Worm (Caenorhabditis elegans) whole organism, L4 larva: Measurements from ENCODE around the gene T05C12.15.

Source experiments
- D1046.2 ChIP-seq: fragments of 200-800 bp; sonication (Bioruptor generic); IDR thresholded peaks from 2 replicates; pipeline ENCODE4 v1.3.6; 2022; ENCODE audit warnings: missing genetic modification characterization, missing compliant biosample characterization
- F10B5.3 ChIP-seq: sonication (generic microtip); optimal IDR thresholded peaks from 2 replicates; lab custom pipeline; 2016; ENCODE audit warnings: mild to moderate bottlenecking, missing genetic modification characterization, missing compliant biosample characterization
- F44E2.7 ChIP-seq: fragments of 200-800 bp; sonication (Bioruptor generic); IDR thresholded peaks from 2 replicates; pipeline ENCODE4 v2.1.2; 2022; ENCODE audit warnings: missing genetic modification characterization, missing compliant biosample characterization
- F49E8.2 ChIP-seq: sonication (generic microtip); optimal IDR thresholded peaks from 2 replicates; lab custom pipeline; 2016; ENCODE audit warnings: missing compliant biosample characterization, mild to moderate bottlenecking, missing genetic modification characterization, borderline replicate concordance
- T20F7.1 ChIP-seq: fragments of 200-800 bp; sonication (Bioruptor generic); optimal IDR thresholded peaks from 2 replicates; lab custom pipeline; 2018; ENCODE audit warnings: mild to moderate bottlenecking, missing genetic modification characterization, missing compliant biosample characterization
- Y105C5A.15 ChIP-seq: fragments of 200-800 bp; sonication (Bioruptor generic); IDR thresholded peaks from 2 replicates; pipeline ENCODE4 v1.3.6; 2022; ENCODE audit warnings: missing genetic modification characterization, missing compliant biosample characterization
- ZK337.2 ChIP-seq: fragments of 200-800 bp; sonication (Bioruptor generic); IDR thresholded peaks from 2 replicates; pipeline ENCODE4 v1.3.6; 2022; ENCODE audit warnings: missing genetic modification reagents, missing genetic modification characterization, missing compliant biosample characterization
- aha-1 ChIP-seq: fragments of 150-350 bp; peaks from one replicate; lab custom pipeline; 2014; ENCODE audit warnings: missing biosample characterization, missing genetic modification characterization
- aly-2 ChIP-seq: sonication (generic microtip); optimal IDR thresholded peaks from 2 replicates; lab custom pipeline; 2018; ENCODE audit warnings: missing biosample characterization, missing genetic modification characterization
- ama-1 ChIP-seq: fragments of 150-350 bp; optimal IDR thresholded peaks from 2 replicates; lab custom pipeline; 2014; ENCODE audit warnings: inconsistent platforms, mixed read lengths
- arid-1 ChIP-seq: fragments of 200-800 bp; sonication (Bioruptor generic); conservative IDR thresholded peaks from 2 replicates; pipeline ENCODE4 v1.3.6; 2022; ENCODE audit warnings: missing genetic modification reagents, missing genetic modification characterization, missing compliant biosample characterization
- ceh-28 ChIP-seq: fragments of 150-350 bp; optimal IDR thresholded peaks from 2 replicates; lab custom pipeline; 2014; ENCODE audit warnings: missing biosample characterization, missing genetic modification reagents, missing genetic modification characterization
- ceh-32 ChIP-seq: sonication (generic microtip); optimal IDR thresholded peaks from 2 replicates; lab custom pipeline; 2016; ENCODE audit warnings: mild to moderate bottlenecking, missing genetic modification characterization, missing compliant biosample characterization; ENCODE audit not compliant: poor library complexity
- ceh-44 ChIP-seq: fragments of 200-800 bp; sonication (Bioruptor generic); IDR thresholded peaks from 2 replicates; pipeline ENCODE4 v1.3.6; 2022; ENCODE audit warnings: missing genetic modification reagents, missing genetic modification characterization, missing compliant biosample characterization
- ceh-82 ChIP-seq: sonication (generic microtip); optimal IDR thresholded peaks from 2 replicates; lab custom pipeline; 2017; ENCODE audit warnings: missing biosample characterization, missing genetic modification characterization
- ces-1 ChIP-seq: fragments of 150-350 bp; sonication (generic microtip); optimal IDR thresholded peaks from 4 replicates; lab custom pipeline; 2014; ENCODE audit warnings: missing biosample characterization, missing genetic modification reagents, missing genetic modification characterization
- cey-2 ChIP-seq: sonication (generic microtip); optimal IDR thresholded peaks from 3 replicates; lab custom pipeline; 2017; ENCODE audit warnings: missing genetic modification characterization, mild to moderate bottlenecking, missing compliant biosample characterization, antibody characterized with exemption, borderline replicate concordance; ENCODE audit not compliant: insufficient read depth
- daf-12 ChIP-seq: fragments of 150-350 bp; optimal IDR thresholded peaks from 2 replicates; lab custom pipeline; 2014; ENCODE audit warnings: missing biosample characterization, missing genetic modification reagents, missing genetic modification characterization
- daf-19 ChIP-seq: fragments of 200-800 bp; sonication (Bioruptor generic); conservative IDR thresholded peaks from 2 replicates; pipeline ENCODE4 v1.3.6; 2022; ENCODE audit warnings: missing genetic modification characterization, missing compliant biosample characterization
- daf-8 ChIP-seq: fragments of 200-800 bp; sonication (Bioruptor generic); IDR thresholded peaks from 2 replicates; pipeline ENCODE4 v1.3.6; 2022; ENCODE audit warnings: missing genetic modification characterization, missing compliant biosample characterization
- dmd-6 ChIP-seq: fragments of 200-800 bp; sonication (Bioruptor generic); IDR thresholded peaks from 2 replicates; pipeline ENCODE4 v1.3.6; 2022; ENCODE audit warnings: missing genetic modification reagents, missing genetic modification characterization, missing compliant biosample characterization
- dmd-8 ChIP-seq: fragments of 200-800 bp; sonication (Bioruptor generic); IDR thresholded peaks from 2 replicates; pipeline ENCODE4 v1.3.6; 2022; ENCODE audit warnings: missing genetic modification characterization, missing compliant biosample characterization
- dve-1 ChIP-seq: sonication (generic microtip); optimal IDR thresholded peaks from 2 replicates; lab custom pipeline; 2017; ENCODE audit warnings: antibody characterized with exemption, mild to moderate bottlenecking, missing genetic modification characterization, missing compliant biosample characterization; ENCODE audit not compliant: insufficient read depth
- egl-27 ChIP-seq: sonication (generic microtip); optimal IDR thresholded peaks from 3 replicates; lab custom pipeline; 2017; ENCODE audit warnings: missing biosample characterization, missing genetic modification reagents, missing genetic modification characterization
- fkh-10 ChIP-seq: fragments of 150-350 bp; optimal IDR thresholded peaks from 2 replicates; lab custom pipeline; 2014; ENCODE audit warnings: missing biosample characterization, missing genetic modification reagents, missing genetic modification characterization
- hif-1 ChIP-seq, 2 experiments: sonication (generic microtip); optimal IDR thresholded peaks; 2 replicates each; lab custom pipeline; 2016 to 2017; ENCODE audit warnings: missing compliant biosample characterization in 2 of 2, missing genetic modification characterization in 2 of 2, missing genetic modification reagents in 2 of 2, missing genotype in 2 of 2, mild to moderate bottlenecking in 1 of 2
- hlh-11 ChIP-seq: fragments of 200-800 bp; sonication (Bioruptor generic); optimal IDR thresholded peaks from 2 replicates; lab custom pipeline; 2018; ENCODE audit warnings: mild to moderate bottlenecking, missing genetic modification characterization, missing compliant biosample characterization
- lin-15B ChIP-seq: fragments of 150-350 bp; sonication (generic microtip); optimal IDR thresholded peaks from 3 replicates; lab custom pipeline; 2014; ENCODE audit warnings: missing biosample characterization, missing genetic modification characterization
- lin-38 ChIP-seq: fragments of 200-800 bp; sonication (Bioruptor generic); IDR thresholded peaks from 2 replicates; pipeline ENCODE4 v1.3.6; 2022; ENCODE audit warnings: missing genetic modification reagents, missing genetic modification characterization, missing compliant biosample characterization
- lin-39 ChIP-seq: fragments of 150-350 bp; optimal IDR thresholded peaks from 2 replicates; lab custom pipeline; 2014; ENCODE audit warnings: missing biosample characterization, missing genetic modification reagents, missing genetic modification characterization
- lir-3 ChIP-seq: sonication (generic microtip); optimal IDR thresholded peaks from 2 replicates; lab custom pipeline; 2016; ENCODE audit warnings: mild to moderate bottlenecking, missing genetic modification characterization, missing compliant biosample characterization
- madf-5 ChIP-seq, 2 experiments: fragments of 200-800 bp; sonication (Bioruptor generic); IDR thresholded peaks; 2 replicates each; pipeline ENCODE4 v1.3.6; 2022; ENCODE audit warnings: missing compliant biosample characterization in 2 of 2, missing genetic modification characterization in 2 of 2
- madf-9 ChIP-seq: fragments of 200-800 bp; sonication (Bioruptor generic); conservative IDR thresholded peaks from 2 replicates; pipeline ENCODE4 v1.3.6; 2022; ENCODE audit warnings: missing genetic modification reagents, missing genetic modification characterization, missing compliant biosample characterization
- mdl-1 ChIP-seq, 2 experiments: fragments of 150-350 bp in 1 of 2; sonication (generic microtip) in 1 of 2; optimal IDR thresholded peaks; 2 replicates each; lab custom pipeline; 2014 to 2017; ENCODE audit warnings: missing biosample characterization in 2 of 2, missing genetic modification characterization in 2 of 2
- mdt-29 ChIP-seq: fragments of 200-800 bp; sonication (Bioruptor generic); IDR thresholded peaks from 2 replicates; pipeline ENCODE4 v1.3.6; 2022; ENCODE audit warnings: missing genetic modification reagents, missing genetic modification characterization, missing compliant biosample characterization
- mep-1 ChIP-seq: fragments of 150-350 bp; sonication (generic microtip); optimal IDR thresholded peaks from 3 replicates; lab custom pipeline; 2014; ENCODE audit warnings: missing biosample characterization, missing genetic modification characterization
- mxl-3 ChIP-seq: fragments of 200-800 bp; sonication (Bioruptor generic); optimal IDR thresholded peaks from 2 replicates; lab custom pipeline; 2018; ENCODE audit warnings: mild to moderate bottlenecking, missing genetic modification characterization, missing compliant biosample characterization
- nhr-10 ChIP-seq: fragments of 150-350 bp; optimal IDR thresholded peaks from 2 replicates; lab custom pipeline; 2014; ENCODE audit warnings: missing biosample characterization, missing genetic modification characterization
- nhr-102 ChIP-seq: sonication (generic microtip); optimal IDR thresholded peaks from 2 replicates; lab custom pipeline; 2016; ENCODE audit warnings: mild to moderate bottlenecking, missing genetic modification characterization, moderate library complexity, missing compliant biosample characterization
- nhr-48 ChIP-seq: sonication (generic microtip); optimal IDR thresholded peaks from 2 replicates; lab custom pipeline; 2016; ENCODE audit warnings: mild to moderate bottlenecking, missing genetic modification characterization, missing compliant biosample characterization
- nhr-6 ChIP-seq: fragments of 150-350 bp; optimal IDR thresholded peaks from 2 replicates; lab custom pipeline; 2014; ENCODE audit warnings: missing biosample characterization, missing genetic modification characterization
- nhr-76 ChIP-seq: fragments of 150-350 bp; optimal IDR thresholded peaks from 2 replicates; lab custom pipeline; 2014; ENCODE audit warnings: missing biosample characterization, missing genetic modification characterization
- nhr-77 ChIP-seq: fragments of 150-350 bp; optimal IDR thresholded peaks from 2 replicates; lab custom pipeline; 2014; ENCODE audit warnings: missing biosample characterization, missing genetic modification characterization
- pha-4 ChIP-seq, 2 experiments: fragments of 150-350 bp in 1 of 2; fragments of 200-800 bp in 1 of 2; sonication (Bioruptor generic) in 1 of 2; IDR thresholded peaks in 1 of 2; optimal IDR thresholded peaks in 1 of 2; 2 replicates each; pipeline versions ENCODE4 v1.3.6 to Lab custom; 2014 to 2022; ENCODE audit warnings: missing genetic modification characterization in 2 of 2, missing genetic modification reagents in 2 of 2, missing biosample characterization in 1 of 2, missing compliant biosample characterization in 1 of 2
- set-16 ChIP-seq: fragments of 200-800 bp; sonication (Bioruptor generic); IDR thresholded peaks from 2 replicates; pipeline ENCODE4 v1.3.6; 2022; ENCODE audit warnings: missing genetic modification reagents, missing genetic modification characterization, missing compliant biosample characterization
- snpc-4 ChIP-seq: fragments of 150-350 bp; optimal IDR thresholded peaks from 2 replicates; lab custom pipeline; 2014; ENCODE audit warnings: missing biosample characterization, missing genetic modification characterization
- spr-1 ChIP-seq: sonication (generic microtip); optimal IDR thresholded peaks from 2 replicates; lab custom pipeline; 2016; ENCODE audit warnings: mild to moderate bottlenecking, missing genetic modification characterization, missing compliant biosample characterization
- unc-130 ChIP-seq: sonication (generic microtip); optimal IDR thresholded peaks from 2 replicates; lab custom pipeline; 2016; ENCODE audit warnings: missing genetic modification reagents, missing genetic modification characterization, missing compliant biosample characterization
- zag-1 ChIP-seq: fragments of 150-350 bp; optimal IDR thresholded peaks from 2 replicates; lab custom pipeline; 2014; ENCODE audit warnings: missing biosample characterization, missing genetic modification characterization
- zfp-2 ChIP-seq: sonication (generic microtip); optimal IDR thresholded peaks from 2 replicates; lab custom pipeline; 2016; ENCODE audit warnings: mild to moderate bottlenecking, missing genetic modification characterization, missing compliant biosample characterization
- zip-11 ChIP-seq: fragments of 200-800 bp; sonication (Bioruptor generic); IDR thresholded peaks from 2 replicates; pipeline ENCODE4 v1.3.6; 2022; ENCODE audit warnings: missing genetic modification characterization, missing compliant biosample characterization

T05C12.15 gene

DNA sequence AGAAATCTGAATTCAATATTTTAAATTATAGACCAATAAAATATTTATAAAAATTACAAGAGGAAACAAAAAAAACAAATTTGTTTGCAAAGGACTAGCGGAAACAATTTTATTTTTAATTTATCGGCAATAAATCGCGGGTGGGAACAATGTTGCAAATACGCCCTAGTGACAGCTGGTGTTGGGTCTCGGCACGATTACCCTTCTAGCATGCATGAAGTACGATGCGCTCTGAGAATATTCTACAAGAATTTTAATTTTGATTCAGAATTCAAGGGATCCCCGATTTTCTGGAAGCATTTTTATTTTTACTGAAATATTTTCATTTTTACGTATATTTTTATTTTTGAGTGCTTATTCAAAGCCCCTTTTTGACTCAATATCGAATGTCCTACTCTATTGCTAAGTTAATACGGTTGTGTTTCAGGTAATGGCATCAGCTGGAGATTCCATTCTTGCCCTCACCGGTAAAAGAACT is 15.7 kb downstream of the T05C12.15 start, which contains the start of the genes mig-5 and cct-1 (continued):
- TF ChIP-seq mep-1 (tag; lab: Kevin White, UChicago) (peak; percentile 99), fkh-10 (GFP tag; lab: Kevin White, UChicago) (peak; percentile 97), pha-4 (GFP tag; IDR thresholded peaks at IDR 0.05; lab: Robert Waterston, UW) (peak; percentile 87), pha-4 (tag; optimal IDR thresholded peaks at IDR 0.05; lab: Kevin White, UChicago) (peak; percentile 88), daf-19 (GFP tag; lab: Robert Waterston, UW) (no peak), nhr-76 (tag; lab: Kevin White, UChicago) (peak; percentile 2), aha-1 (tag; lab: Kevin White, UChicago) (peak; percentile 85), hif-1 (tag; optimal IDR thresholded peaks at IDR 0.05; lab: Kevin White, UChicago) (peak in 1 of 2 experiments; percentile 67), madf-9 (no peak), set-16 (GFP tag; lab: Robert Waterston, UW) (no peak), lin-39 (tag; lab: Kevin White, UChicago) (peak; percentile 83), unc-130 (GFP tag; lab: Kevin White, UChicago) (peak; percentile 65), ama-1 (lab: Kevin White, UChicago) (no peak), ceh-82 (tag; lab: Kevin White, UChicago) (no peak), ceh-44 (peak; percentile 53; the same call in 1 of the 2 replicates), mxl-3 (GFP tag; lab: Kevin White, UChicago) (peak; percentile 56), cey-2 (tag; lab: Kevin White, UChicago) (no peak), aly-2 (no peak), daf-12 (tag; lab: Kevin White, UChicago) (no peak), nhr-102 (tag; lab: Kevin White, UChicago) (peak; percentile 96), spr-1 (tag; lab: Kevin White, UChicago) (peak; percentile 91), snpc-4 (tag; lab: Kevin White, UChicago) (no peak), zag-1 (tag; lab: Kevin White, UChicago) (peak; percentile 87), D1046.2 (GFP tag; lab: Robert Waterston, UW) (no peak), zfp-2 (peak; percentile 78), nhr-10 (tag; lab: Kevin White, UChicago) (peak; percentile 88), T20F7.1 (peak; percentile 93), dve-1 (tag; lab: Kevin White, UChicago) (peak; percentile 98), ceh-28 (tag; lab: Kevin White, UChicago) (peak; percentile 25), dmd-6 (GFP tag; lab: Robert Waterston, UW) (peak; percentile 89), F10B5.3 (tag; lab: Kevin White, UChicago) (peak; percentile 85), hlh-11 (tag; lab: Kevin White, UChicago) (peak; percentile 94), lir-3 (tag; lab: Kevin White, UChicago) (peak; percentile 41), nhr-77 (tag; lab: Kevin White, UChicago) (peak; percentile 98), arid-1 (GFP tag; lab: Robert Waterston, UW) (peak; percentile 93), nhr-48 (tag; lab: Kevin White, UChicago) (peak; percentile 87), mdl-1 (tag; optimal IDR thresholded peaks at IDR 0.05; lab: Kevin White, UChicago) (peak; percentile 51 to 75), daf-8 (GFP tag; lab: Robert Waterston, UW) (no peak), dmd-8 (GFP tag; lab: Robert Waterston, UW) (no peak), mdt-29 (peak; percentile 77), lin-38 (GFP tag; lab: Robert Waterston, UW) (peak; percentile 100), ZK337.2 (no peak), nhr-6 (peak; percentile 98), zip-11 (GFP tag; lab: Robert Waterston, UW) (no peak), Y105C5A.15 (no peak), lin-15B (tag; lab: Kevin White, UChicago) (peak; percentile 90), F49E8.2 (tag; lab: Kevin White, UChicago) (no peak), ceh-32 (peak; percentile 53), egl-27 (tag; lab: Kevin White, UChicago) (no peak), ces-1 (peak; percentile 72), madf-5 (GFP tag; IDR thresholded peaks at IDR 0.05; lab: Robert Waterston, UW) (no peak), F44E2.7 (GFP tag; lab: Robert Waterston, UW) (no peak)
